Worm (Caenorhabditis elegans): Measurements from ENCODE around the gene K10G4.10.

DNA sequence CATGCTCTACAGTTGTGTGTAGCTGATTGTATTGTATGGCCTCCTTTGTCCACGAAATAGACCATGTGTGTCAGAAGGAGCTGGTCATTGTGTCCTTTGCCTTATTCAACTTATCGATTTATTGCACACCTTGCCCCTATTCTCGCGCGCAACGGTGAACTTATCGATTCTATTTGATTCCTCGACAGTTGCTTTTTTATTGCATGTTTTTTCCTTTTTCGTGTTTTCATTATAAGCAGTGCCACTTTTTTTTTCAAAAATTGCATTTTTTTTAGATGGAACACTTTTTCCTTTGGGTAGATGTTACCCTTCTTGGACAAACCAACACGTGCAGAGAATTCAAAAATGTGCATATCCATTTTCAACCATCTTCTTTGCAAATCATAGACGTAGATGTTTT, at the start of gene K10G4.10:
- TF ChIP-seq nhr-77 (tag; optimal IDR thresholded peaks at IDR 0.05) (no peak), ceh-82 (tag; optimal IDR thresholded peaks at IDR 0.05) (no peak)
